Worm (Caenorhabditis elegans) whole organism, L2 larva: Measurements from ENCODE around the gene C32D5.12.

Source experiments
- C34F6.9 ChIP-seq: fragments of 150-350 bp; optimal IDR thresholded peaks from 2 replicates; lab custom pipeline; 2014; ENCODE audit warnings: missing biosample characterization, missing genetic modification characterization
- F13H6.1 ChIP-seq: sonication (generic microtip); optimal IDR thresholded peaks from 2 replicates; lab custom pipeline; 2016; ENCODE audit warnings: missing genetic modification characterization, missing compliant biosample characterization
- Y55F3AM.14 ChIP-seq: fragments of 200-800 bp; sonication (Bioruptor generic); optimal IDR thresholded peaks from 2 replicates; lab custom pipeline; 2018; ENCODE audit warnings: mild to moderate bottlenecking, missing genetic modification characterization, missing compliant biosample characterization
- ZK546.5 ChIP-seq: sonication (generic microtip); optimal IDR thresholded peaks from 2 replicates; lab custom pipeline; 2017; ENCODE audit warnings: missing biosample characterization, missing genetic modification characterization
- alr-1 ChIP-seq: fragments of 150-350 bp; optimal IDR thresholded peaks from 2 replicates; lab custom pipeline; 2014; ENCODE audit warnings: missing biosample characterization, missing genetic modification characterization
- aly-2 ChIP-seq: fragments of 150-350 bp; optimal IDR thresholded peaks from 2 replicates; lab custom pipeline; 2014; ENCODE audit warnings: missing biosample characterization, missing genetic modification characterization
- ama-1 ChIP-seq: fragments of 150-350 bp; optimal IDR thresholded peaks from 2 replicates; lab custom pipeline; 2018; ENCODE audit warnings: inconsistent platforms
- blmp-1 ChIP-seq: sonication (generic microtip); optimal IDR thresholded peaks from 2 replicates; lab custom pipeline; 2017; ENCODE audit warnings: missing genetic modification characterization, mild to moderate bottlenecking, missing compliant biosample characterization, antibody characterized with exemption, moderate library complexity; ENCODE audit not compliant: insufficient read depth
- ceh-16 ChIP-seq: fragments of 150-350 bp; optimal IDR thresholded peaks from 2 replicates; lab custom pipeline; 2014; ENCODE audit warnings: missing biosample characterization, missing genetic modification characterization
- crh-2 ChIP-seq: sonication (generic microtip); optimal IDR thresholded peaks from 2 replicates; lab custom pipeline; 2017; ENCODE audit warnings: missing biosample characterization, missing genetic modification characterization
- egl-27 ChIP-seq: sonication (generic microtip); optimal IDR thresholded peaks from 3 replicates; lab custom pipeline; 2017; ENCODE audit warnings: missing biosample characterization, missing genetic modification reagents, missing genetic modification characterization
- elt-3 ChIP-seq: sonication (generic microtip); optimal IDR thresholded peaks from 2 replicates; lab custom pipeline; 2017; ENCODE audit warnings: missing biosample characterization, missing genetic modification characterization
- fos-1 ChIP-seq: fragments of 150-350 bp; optimal IDR thresholded peaks from 2 replicates; lab custom pipeline; 2014; ENCODE audit warnings: missing biosample characterization, missing genetic modification characterization
- gmeb-1 ChIP-seq: fragments of 150-350 bp; optimal IDR thresholded peaks from 2 replicates; lab custom pipeline; 2014; ENCODE audit warnings: missing biosample characterization, missing genetic modification characterization
- lin-11 ChIP-seq: fragments of 150-350 bp; sonication (generic microtip); optimal IDR thresholded peaks from 2 replicates; lab custom pipeline; 2014; ENCODE audit warnings: missing biosample characterization, missing genetic modification characterization, inconsistent platforms, mixed read lengths
- lin-13 ChIP-seq: fragments of 150-350 bp; optimal IDR thresholded peaks from 2 replicates; lab custom pipeline; 2014; ENCODE audit warnings: missing biosample characterization, missing genetic modification reagents, missing genetic modification characterization
- lsy-2 ChIP-seq, 2 experiments: fragments of 150-350 bp in 1 of 2; sonication (generic microtip) in 1 of 2; optimal IDR thresholded peaks; 2 replicates each; lab custom pipeline; 2014 to 2017; ENCODE audit warnings: missing biosample characterization in 2 of 2, missing genetic modification characterization in 2 of 2
- mab-5 ChIP-seq: fragments of 150-350 bp; optimal IDR thresholded peaks from 2 replicates; lab custom pipeline; 2014; ENCODE audit warnings: missing biosample characterization, missing genetic modification characterization
- mdl-1 ChIP-seq, 2 experiments: fragments of 150-350 bp in 1 of 2; sonication (generic microtip) in 1 of 2; optimal IDR thresholded peaks; 2 replicates each; lab custom pipeline; 2017; ENCODE audit warnings: missing biosample characterization in 2 of 2, missing genetic modification characterization in 2 of 2
- nhr-129 ChIP-seq: fragments of 150-350 bp; optimal IDR thresholded peaks from 2 replicates; lab custom pipeline; 2014; ENCODE audit warnings: missing biosample characterization, missing genetic modification characterization
- nhr-21 ChIP-seq: fragments of 150-350 bp; optimal IDR thresholded peaks from 2 replicates; lab custom pipeline; 2014; ENCODE audit warnings: missing biosample characterization, missing genetic modification characterization
- nhr-237 ChIP-seq: fragments of 150-350 bp; optimal IDR thresholded peaks from 2 replicates; lab custom pipeline; 2014; ENCODE audit warnings: missing biosample characterization, missing genetic modification characterization
- nhr-25 ChIP-seq: fragments of 150-350 bp; sonication (generic microtip); optimal IDR thresholded peaks from 3 replicates; lab custom pipeline; 2014; ENCODE audit warnings: missing biosample characterization, missing genetic modification characterization
- nhr-6 ChIP-seq: fragments of 150-350 bp; optimal IDR thresholded peaks from 2 replicates; lab custom pipeline; 2014; ENCODE audit warnings: missing biosample characterization, missing genetic modification characterization
- sem-4 ChIP-seq: fragments of 150-350 bp; optimal IDR thresholded peaks from 2 replicates; lab custom pipeline; 2014; ENCODE audit warnings: missing biosample characterization, missing genetic modification reagents, missing genetic modification characterization
- skn-1 ChIP-seq: sonication (generic microtip); optimal IDR thresholded peaks from 2 replicates; lab custom pipeline; 2017; ENCODE audit warnings: missing biosample characterization, missing genetic modification characterization
- sma-3 ChIP-seq: sonication (generic microtip); optimal IDR thresholded peaks from 2 replicates; lab custom pipeline; 2016; ENCODE audit warnings: missing genetic modification reagents, missing genetic modification characterization, missing compliant biosample characterization
- sma-9 ChIP-seq, 2 experiments: fragments of 150-350 bp in 1 of 2; sonication (generic microtip) in 1 of 2; optimal IDR thresholded peaks; 2 replicates each; lab custom pipeline; 2014 to 2016; ENCODE audit warnings: missing genetic modification characterization in 2 of 2, mild to moderate bottlenecking in 1 of 2, missing biosample characterization in 1 of 2, missing compliant biosample characterization in 1 of 2, missing genetic modification reagents in 1 of 2, moderate library complexity in 1 of 2
- snpc-4 ChIP-seq: fragments of 150-350 bp; optimal IDR thresholded peaks from 2 replicates; lab custom pipeline; 2014; ENCODE audit warnings: missing biosample characterization, missing genetic modification characterization
- unc-39 ChIP-seq: fragments of 150-350 bp; optimal IDR thresholded peaks from 2 replicates; lab custom pipeline; 2014; ENCODE audit warnings: missing biosample characterization, missing genetic modification characterization
- unc-55 ChIP-seq: fragments of 150-350 bp; sonication (generic microtip); optimal IDR thresholded peaks from 3 replicates; lab custom pipeline; 2014; ENCODE audit warnings: missing biosample characterization, missing genetic modification reagents, missing genetic modification characterization
- unc-62 ChIP-seq: fragments of 150-350 bp; optimal IDR thresholded peaks from 2 replicates; lab custom pipeline; 2014; ENCODE audit warnings: missing biosample characterization, missing genetic modification reagents, missing genetic modification characterization
- ztf-1 ChIP-seq: fragments of 200-800 bp; sonication (Bioruptor generic); conservative IDR thresholded peaks from 2 replicates; pipeline ENCODE4 v1.3.6; 2022; ENCODE audit warnings: missing genetic modification characterization, missing compliant biosample characterization
- ztf-4 ChIP-seq: fragments of 150-350 bp; optimal IDR thresholded peaks from 2 replicates; lab custom pipeline; 2014; ENCODE audit warnings: missing biosample characterization, missing genetic modification characterization

The C32D5.12 gene

ce11 chrII:6358232-6358631, 573 bp downstream of the C32D5.12 start:
- TF ChIP-seq aly-2, result no peak
- TF ChIP-seq lsy-2 (tag; optimal IDR thresholded peaks at IDR 0.05; lab: Kevin White, UChicago), result no peak

DNA sequence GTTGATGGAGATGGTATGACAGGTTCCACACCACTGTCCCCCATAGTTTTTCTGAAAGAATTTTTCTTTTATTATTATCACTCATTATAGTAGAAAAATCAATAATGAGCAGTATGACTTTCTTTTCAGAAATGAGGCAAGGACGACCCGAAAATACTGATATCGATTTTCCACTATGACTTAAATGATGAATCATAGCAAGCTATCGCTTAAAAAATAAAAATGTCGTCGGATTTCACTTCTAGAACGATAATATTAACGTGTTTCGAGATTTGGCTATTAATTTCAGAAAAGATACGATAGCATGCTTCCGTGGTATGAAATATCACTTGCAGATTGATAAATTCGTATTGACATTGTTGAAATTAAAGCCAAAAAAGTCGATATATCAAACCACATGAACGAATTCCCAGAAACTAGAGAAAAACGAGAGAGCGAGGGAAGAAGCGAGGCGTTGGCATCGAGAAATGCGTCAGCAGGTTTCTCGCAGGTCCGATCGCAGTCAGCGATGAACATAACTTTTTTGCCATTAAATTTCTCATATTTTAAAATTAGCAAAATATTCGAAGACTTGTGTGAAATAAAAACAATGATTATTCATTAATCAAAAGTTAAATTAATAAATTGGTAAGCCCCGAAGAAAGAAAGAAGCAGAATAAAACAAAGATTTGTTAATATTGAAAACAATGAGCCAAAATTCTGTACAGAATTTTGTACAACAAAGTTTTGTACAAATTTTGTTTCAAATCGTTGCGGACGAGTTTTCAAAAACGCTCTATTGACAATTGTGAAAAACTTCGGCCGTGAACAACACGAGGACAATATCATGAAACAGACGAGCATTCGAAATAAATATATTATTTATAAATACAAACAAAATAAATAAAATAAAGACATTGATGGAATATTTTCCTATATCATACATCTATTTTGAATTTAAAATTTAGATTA, 3.1 kb downstream of the C32D5.12 start, which contains the start of gene C32D5.11:
Gene C32D5.11 (minus strand): TSS at position 51 of the 951 bp plus-strand sequence.
- TF ChIP-seq mab-5 (peak; percentile 21), aly-2 (no peak), ztf-1 (no peak), sma-9 (GFP tag; optimal IDR thresholded peaks at IDR 0.05; lab: Kevin White, UChicago) (peak; percentile 72), sma-9 (tag; optimal IDR thresholded peaks at IDR 0.05; lab: Kevin White, UChicago) (no peak), egl-27 (tag; lab: Kevin White, UChicago) (peak; percentile 15), C34F6.9 (peak; percentile 90), unc-62 (GFP tag; lab: Kevin White, UChicago) (no peak), unc-55 (peak; percentile 81), nhr-25 (tag; lab: Kevin White, UChicago) (peak; percentile 74), ztf-4 (tag; lab: Kevin White, UChicago) (peak; percentile 13), nhr-6 (tag; lab: Kevin White, UChicago) (peak; percentile 32), fos-1 (tag; lab: Kevin White, UChicago) (peak; percentile 77), ama-1 (no peak), mdl-1 (tag; optimal IDR thresholded peaks at IDR 0.05; lab: Kevin White, UChicago) (no peak), snpc-4 (tag; lab: Kevin White, UChicago) (peak; percentile 56), alr-1 (no peak), ZK546.5 (tag; lab: Kevin White, UChicago) (no peak), gmeb-1 (tag; lab: Kevin White, UChicago) (peak; percentile 78), lsy-2 (tag; optimal IDR thresholded peaks at IDR 0.05; lab: Kevin White, UChicago) (peak; percentile 47 to 89), F13H6.1 (tag; lab: Kevin White, UChicago) (peak; percentile 62), nhr-21 (tag; lab: Kevin White, UChicago) (peak; percentile 36), crh-2 (tag; lab: Kevin White, UChicago) (peak; percentile 76), nhr-129 (peak; percentile 81), blmp-1 (tag; lab: Kevin White, UChicago) (no peak), skn-1 (tag; lab: Kevin White, UChicago) (no peak), lin-13 (GFP tag; lab: Kevin White, UChicago) (peak; percentile 72), sem-4 (tag; lab: Kevin White, UChicago) (peak; percentile 73), unc-39 (tag; lab: Kevin White, UChicago) (no peak), lin-11 (peak; percentile 80), sma-3 (GFP tag; lab: Kevin White, UChicago) (peak; percentile 64), elt-3 (tag; lab: Kevin White, UChicago) (no peak), nhr-237 (tag; lab: Kevin White, UChicago) (no peak), ceh-16 (tag; lab: Kevin White, UChicago) (no peak), Y55F3AM.14 (GFP tag; lab: Kevin White, UChicago) (no peak)

- TF ChIP-seq ceh-16 (tag; lab: Kevin White, UChicago), result no peak
- peak; percentile 28 for TF ChIP-seq nhr-25 (tag; lab: Kevin White, UChicago)
- TF ChIP-seq, all 48 proteins: peak for 1
Measured at ce11 chrII:6351887-6352286, 6.9 kb downstream of the C32D5.12 start, which contains the start of gene C32D5.10. Gene C32D5.10 (minus strand): TSS chrII:6351987.

ce11 chrII:6349968-6350367, 8.8 kb downstream of the C32D5.12 start:
- TF ChIP-seq sma-3 (GFP tag; lab: Kevin White, UChicago) (no peak), ceh-16 (tag; lab: Kevin White, UChicago) (no peak)
